Worm (Caenorhabditis elegans): ENCODE results near the gene R07G3.8.

DNA sequence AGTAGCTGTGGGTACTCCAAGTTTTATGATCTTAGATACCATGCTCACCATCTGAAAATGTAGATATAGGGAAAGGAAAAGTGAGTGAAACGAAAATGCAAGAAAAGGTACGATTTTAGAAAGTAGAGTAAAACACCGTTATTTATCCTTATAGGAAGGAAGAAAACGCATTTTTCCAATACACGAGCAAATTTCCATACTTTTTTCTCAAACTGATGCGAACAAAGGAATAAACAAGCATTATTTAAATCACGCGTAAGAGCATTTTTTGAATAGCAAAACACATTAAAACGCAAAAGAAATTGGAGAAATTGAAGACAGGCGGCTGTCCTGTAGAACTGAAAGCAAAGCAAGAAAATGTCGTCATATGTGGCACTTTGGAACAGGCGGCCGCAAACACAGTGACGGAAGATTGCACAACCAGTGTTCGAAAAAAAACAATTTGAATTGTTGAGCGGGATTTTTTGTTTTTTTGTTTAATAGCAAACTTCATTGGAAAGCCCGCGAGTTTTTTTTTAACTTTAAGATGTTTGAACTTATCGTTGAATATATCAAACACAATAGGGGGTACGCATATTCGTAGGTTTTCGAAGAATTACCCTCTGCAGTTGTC is 21.5 kb downstream of the R07G3.8 start, which contains the start of gene pgam-5:
- TF ChIP-seq unc-62 (GFP tag; optimal IDR thresholded peaks at IDR 0.05) (no peak), nhr-237 (tag; optimal IDR thresholded peaks at IDR 0.05) (no peak), elt-1 (tag; optimal IDR thresholded peaks at IDR 0.05) (no peak)
